Fruit fly (Drosophila melanogaster) Kc167 (cell line): ENCODE measurements around the gene Taf10.

ENCODE experiments used
- Myc ChIP-seq: fragments of >200 bp; optimal IDR thresholded peaks from 2 replicates; lab custom pipeline; 2017; ENCODE audit warnings: missing external identifiers
- h ChIP-seq: fragments of >200 bp; optimal IDR thresholded peaks from 3 replicates; lab custom pipeline; 2018; ENCODE audit warnings: missing external identifiers
- insv ChIP-seq: fragments of >200 bp; optimal IDR thresholded peaks from 3 replicates; lab custom pipeline; 2018; ENCODE audit warnings: missing external identifiers
- psq ChIP-seq: fragments of >200 bp; optimal IDR thresholded peaks from 2 replicates; lab custom pipeline; 2017; ENCODE audit warnings: missing external identifiers
- ttk ChIP-seq: sonication (Bioruptor generic); optimal IDR thresholded peaks from 2 replicates; lab custom pipeline; 2017; ENCODE audit warnings: missing external identifiers

DNA sequence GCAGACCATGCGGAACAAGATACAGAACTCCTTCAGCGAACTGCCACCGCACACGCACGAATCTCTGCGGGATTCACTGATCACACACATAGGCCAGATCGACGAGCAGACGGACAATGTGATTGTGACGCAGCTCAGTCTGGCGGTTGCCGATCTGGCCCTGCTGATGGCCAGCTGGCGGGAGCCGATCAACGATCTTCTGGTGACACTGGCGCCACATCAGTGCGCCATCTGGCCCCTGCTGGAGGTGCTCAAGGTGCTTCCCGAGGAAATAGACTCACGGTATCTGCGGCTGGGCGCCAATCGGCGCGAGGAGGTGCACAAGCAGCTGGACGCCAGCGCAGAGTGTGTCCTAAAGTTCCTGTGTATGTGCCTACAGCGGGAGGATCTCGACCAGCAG is 7.4 kb upstream of the Taf10 start:
- TF ChIP-seq Myc (lab: Kevin White, UChicago) (no peak), insv (lab: Kevin White, UChicago) (no peak), psq (lab: Kevin White, UChicago) (no peak), h (lab: Kevin White, UChicago) (no peak), ttk (lab: Kevin White, UChicago) (no peak)
